Worm (Caenorhabditis elegans) whole organism, L2 larva: Measurements from ENCODE around the gene erfa-1.

ENCODE experiments used
- Y55F3AM.14 ChIP-seq: fragments of 200-800 bp; sonication (Bioruptor generic); optimal IDR thresholded peaks from 2 replicates; lab custom pipeline; 2018; ENCODE audit warnings: mild to moderate bottlenecking, missing genetic modification characterization, missing compliant biosample characterization
- alr-1 ChIP-seq: fragments of 150-350 bp; optimal IDR thresholded peaks from 2 replicates; lab custom pipeline; 2014; ENCODE audit warnings: missing biosample characterization, missing genetic modification characterization
- ceh-16 ChIP-seq: fragments of 150-350 bp; optimal IDR thresholded peaks from 2 replicates; lab custom pipeline; 2014; ENCODE audit warnings: missing biosample characterization, missing genetic modification characterization
- dmd-4 ChIP-seq: sonication (generic microtip); optimal IDR thresholded peaks from 2 replicates; lab custom pipeline; 2017; ENCODE audit warnings: missing biosample characterization, missing genetic modification characterization
- egl-27 ChIP-seq: sonication (generic microtip); optimal IDR thresholded peaks from 3 replicates; lab custom pipeline; 2017; ENCODE audit warnings: missing biosample characterization, missing genetic modification reagents, missing genetic modification characterization
- elt-1 ChIP-seq: fragments of 150-350 bp; optimal IDR thresholded peaks from 2 replicates; lab custom pipeline; 2014; ENCODE audit warnings: missing biosample characterization, missing genetic modification characterization
- elt-3 ChIP-seq: sonication (generic microtip); optimal IDR thresholded peaks from 2 replicates; lab custom pipeline; 2017; ENCODE audit warnings: missing biosample characterization, missing genetic modification characterization
- fos-1 ChIP-seq: fragments of 150-350 bp; optimal IDR thresholded peaks from 2 replicates; lab custom pipeline; 2014; ENCODE audit warnings: missing biosample characterization, missing genetic modification characterization
- lin-39 ChIP-seq: fragments of 150-350 bp; optimal IDR thresholded peaks from 2 replicates; lab custom pipeline; 2014; ENCODE audit warnings: missing biosample characterization, missing genetic modification reagents, missing genetic modification characterization
- lsy-2 ChIP-seq, 2 experiments: fragments of 150-350 bp in 1 of 2; sonication (generic microtip) in 1 of 2; optimal IDR thresholded peaks; 2 replicates each; lab custom pipeline; 2014 to 2017; ENCODE audit warnings: missing biosample characterization in 2 of 2, missing genetic modification characterization in 2 of 2
- mdl-1 ChIP-seq, 2 experiments: fragments of 150-350 bp in 1 of 2; sonication (generic microtip) in 1 of 2; optimal IDR thresholded peaks; 2 replicates each; lab custom pipeline; 2017; ENCODE audit warnings: missing biosample characterization in 2 of 2, missing genetic modification characterization in 2 of 2
- unc-55 ChIP-seq: fragments of 150-350 bp; sonication (generic microtip); optimal IDR thresholded peaks from 3 replicates; lab custom pipeline; 2014; ENCODE audit warnings: missing biosample characterization, missing genetic modification reagents, missing genetic modification characterization
- unc-62 ChIP-seq: fragments of 150-350 bp; optimal IDR thresholded peaks from 2 replicates; lab custom pipeline; 2014; ENCODE audit warnings: missing biosample characterization, missing genetic modification reagents, missing genetic modification characterization

DNA sequence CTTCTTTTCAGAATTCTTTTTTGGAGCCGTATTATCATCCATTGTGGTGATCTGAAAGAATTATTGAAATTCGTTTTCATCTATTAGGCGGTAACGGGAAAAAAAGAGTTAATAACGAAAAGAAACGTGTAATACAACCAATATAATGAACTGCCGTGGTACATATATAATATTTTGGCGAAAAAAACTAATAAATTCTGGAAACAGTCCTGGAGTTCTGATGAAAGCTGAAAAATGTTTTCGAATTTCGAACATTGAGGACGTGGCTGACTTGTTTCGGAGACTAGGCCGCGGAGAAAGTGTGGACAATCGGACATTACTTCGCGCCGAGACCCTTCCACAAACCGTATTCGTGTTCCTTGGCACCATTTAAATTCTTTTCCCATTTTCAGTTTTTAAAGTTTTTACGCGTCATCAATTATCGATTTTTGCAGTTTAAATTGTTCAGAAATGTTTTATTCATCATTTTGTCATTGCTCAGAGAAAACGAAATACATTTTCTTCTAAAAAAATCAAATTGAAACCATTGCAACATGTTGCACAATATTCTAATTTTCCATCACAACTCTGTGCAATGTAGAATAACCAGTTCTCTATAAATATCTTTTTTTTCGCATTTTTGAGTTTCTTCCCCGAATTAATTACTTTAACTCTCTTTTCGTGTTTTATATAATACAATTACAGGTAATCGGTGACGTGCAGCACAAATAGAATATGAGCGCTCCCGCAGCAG lies at the start of gene erfa-1, which contains the start of gene gad-1:
- TF ChIP-seq elt-1 (tag; lab: Kevin White, UChicago): no peak
- no peak for TF ChIP-seq fos-1
- no peak for TF ChIP-seq ceh-16 (tag; lab: Kevin White, UChicago)
- TF ChIP-seq mdl-1 (tag; optimal IDR thresholded peaks at IDR 0.05; lab: Kevin White, UChicago): no peak
- no peak for TF ChIP-seq dmd-4 (tag; lab: Kevin White, UChicago)
- TF ChIP-seq alr-1 (tag; lab: Kevin White, UChicago): no peak
- TF ChIP-seq lsy-2 (tag; optimal IDR thresholded peaks at IDR 0.05; lab: Kevin White, UChicago): peak; percentile 24 to 91
- no peak for TF ChIP-seq lin-39
- no peak for TF ChIP-seq Y55F3AM.14 (GFP tag; lab: Kevin White, UChicago)
- no peak for TF ChIP-seq egl-27 (tag; lab: Kevin White, UChicago)
- TF ChIP-seq unc-62 (GFP tag; lab: Kevin White, UChicago): no peak
- peak; percentile 84 for TF ChIP-seq unc-55
- no peak for TF ChIP-seq elt-3 (tag; lab: Kevin White, UChicago)
